Fruit fly (Drosophila melanogaster) whole organism, embryonic: ENCODE data around the gene CG14326.

Source experiments
- ATbp ChIP-seq: fragments of 200-800 bp; sonication (Bioruptor generic); optimal IDR thresholded peaks from 2 replicates; lab custom pipeline; 2017; ENCODE audit warnings: missing biosample characterization, mild to moderate bottlenecking, missing genetic modification characterization, missing genetic modification reagents
- Abd-B ChIP-seq: fragments of 200-800 bp; sonication (Bioruptor generic); optimal IDR thresholded peaks from 2 replicates; lab custom pipeline; 2018; ENCODE audit warnings: missing biosample characterization, mild to moderate bottlenecking, missing genetic modification characterization, moderate library complexity
- Aef1 ChIP-seq: fragments of 200-800 bp; sonication (Bioruptor generic); IDR thresholded peaks from 3 replicates; pipeline ENCODE4 v1.3.6; 2022; ENCODE audit warnings: missing biosample characterization, missing genetic modification characterization
- Asciz ChIP-seq: fragments of 200-800 bp; sonication (Bioruptor generic); optimal IDR thresholded peaks from 2 replicates; lab custom pipeline; 2017; ENCODE audit warnings: missing biosample characterization, mild to moderate bottlenecking, missing genetic modification characterization, missing genetic modification reagents
- Atf-2 ChIP-seq: fragments of 200-800 bp; sonication (Bioruptor generic); optimal IDR thresholded peaks from 2 replicates; lab custom pipeline; 2016; ENCODE audit warnings: missing biosample characterization, missing genetic modification characterization
- B-H1 ChIP-seq: fragments of 200-800 bp; sonication (Bioruptor generic); IDR thresholded peaks from 3 replicates; pipeline ENCODE4 v1.3.6; 2022; ENCODE audit warnings: missing biosample characterization, missing genetic modification characterization
- CG10267 ChIP-seq: fragments of 200-800 bp; sonication (Bioruptor generic); optimal IDR thresholded peaks from 2 replicates; lab custom pipeline; 2018; ENCODE audit warnings: missing biosample characterization, mild to moderate bottlenecking, missing genetic modification characterization, moderate library complexity
- CG12659 ChIP-seq: fragments of 200-800 bp; sonication (Bioruptor generic); optimal IDR thresholded peaks from 3 replicates; lab custom pipeline; 2017; ENCODE audit warnings: mild to moderate bottlenecking, missing biosample characterization, missing genetic modification reagents, missing genetic modification characterization
- CG14965 ChIP-seq: fragments of 200-800 bp; sonication (Bioruptor generic); optimal IDR thresholded peaks from 2 replicates; lab custom pipeline; 2016; ENCODE audit warnings: missing biosample characterization, missing genetic modification characterization, borderline replicate concordance
- CG15696 ChIP-seq: fragments of 200-800 bp; sonication (Bioruptor generic); optimal IDR thresholded peaks from 2 replicates; lab custom pipeline; 2019; ENCODE audit warnings: missing biosample characterization, mild to moderate bottlenecking, missing genetic modification characterization, moderate library complexity
- CG1603 ChIP-seq: fragments of 200-800 bp; sonication (Bioruptor generic); optimal IDR thresholded peaks from 2 replicates; lab custom pipeline; 2019; ENCODE audit warnings: missing biosample characterization, mild to moderate bottlenecking, missing genetic modification characterization, moderate library complexity
- CG1832 ChIP-seq: fragments of 200-800 bp; sonication (Bioruptor generic); optimal IDR thresholded peaks from 2 replicates; lab custom pipeline; 2017; ENCODE audit warnings: missing biosample characterization, mild to moderate bottlenecking, missing genetic modification characterization, inconsistent platforms
- CG2116 ChIP-seq: fragments of 200-800 bp; sonication (Bioruptor generic); optimal IDR thresholded peaks from 3 replicates; lab custom pipeline; 2018; ENCODE audit warnings: missing biosample characterization, mild to moderate bottlenecking, missing genetic modification characterization
- CG30403 ChIP-seq: fragments of 200-800 bp; sonication (Bioruptor generic); optimal IDR thresholded peaks from 3 replicates; lab custom pipeline; 2016; ENCODE audit warnings: missing biosample characterization, missing genetic modification characterization
- CG33557 ChIP-seq: fragments of 200-800 bp; sonication (Bioruptor generic); optimal IDR thresholded peaks from 2 replicates; lab custom pipeline; 2019; ENCODE audit warnings: missing biosample characterization, mild to moderate bottlenecking, missing genetic modification characterization, moderate library complexity
- CG3407 ChIP-seq: fragments of 200-800 bp; sonication (Bioruptor generic); optimal IDR thresholded peaks from 2 replicates; lab custom pipeline; 2018; ENCODE audit warnings: missing biosample characterization, mild to moderate bottlenecking, missing genetic modification characterization
- CG3995 ChIP-seq: fragments of 200-800 bp; sonication (Bioruptor generic); optimal IDR thresholded peaks from 3 replicates; lab custom pipeline; 2016; ENCODE audit warnings: missing biosample characterization, missing genetic modification characterization
- CG6175 ChIP-seq: fragments of 200-800 bp; sonication (Bioruptor generic); IDR thresholded peaks from 3 replicates; pipeline ENCODE4 v1.3.6; 2022; ENCODE audit warnings: missing biosample characterization, missing genetic modification characterization
- CG6654 ChIP-seq: fragments of 200-800 bp; sonication (Bioruptor generic); optimal IDR thresholded peaks from 2 replicates; lab custom pipeline; 2017; ENCODE audit warnings: missing biosample characterization, mild to moderate bottlenecking, missing genetic modification characterization
- CG7556 ChIP-seq: fragments of 200-800 bp; sonication (Bioruptor generic); optimal IDR thresholded peaks from 2 replicates; lab custom pipeline; 2017; ENCODE audit warnings: missing biosample characterization, mild to moderate bottlenecking, missing genetic modification characterization
- CG7745 ChIP-seq: fragments of 200-800 bp; sonication (Bioruptor generic); optimal IDR thresholded peaks from 2 replicates; lab custom pipeline; 2018; ENCODE audit warnings: missing biosample characterization, mild to moderate bottlenecking, missing genetic modification characterization, moderate library complexity
- CG8924 ChIP-seq: fragments of 200-800 bp; optimal IDR thresholded peaks from 3 replicates; lab custom pipeline; 2019; ENCODE audit warnings: missing biosample characterization, mild to moderate bottlenecking, missing genetic modification characterization, moderate library complexity
- CoRest ChIP-seq: fragments of 200-800 bp; sonication (Bioruptor generic); optimal IDR thresholded peaks from 3 replicates; lab custom pipeline; 2018; ENCODE audit warnings: missing biosample characterization, mild to moderate bottlenecking, missing genetic modification characterization, moderate library complexity
- D19A ChIP-seq: fragments of 200-800 bp; optimal IDR thresholded peaks from 3 replicates; lab custom pipeline; 2019; ENCODE audit warnings: missing biosample characterization, mild to moderate bottlenecking, missing genetic modification characterization, moderate library complexity
- Dip3 ChIP-seq: fragments of 200-800 bp; sonication (Bioruptor generic); optimal IDR thresholded peaks from 3 replicates; lab custom pipeline; 2016; ENCODE audit warnings: missing biosample characterization, missing genetic modification characterization
- Dll ChIP-seq: fragments of 200-800 bp; sonication (Bioruptor generic); IDR thresholded peaks from 4 replicates; pipeline ENCODE4 v1.3.6; 2022; ENCODE audit warnings: missing biosample characterization, missing genetic modification characterization; ENCODE audit not compliant: partially characterized antibody
- Doc2 ChIP-seq: fragments of 200-800 bp; sonication (Bioruptor generic); IDR thresholded peaks from 2 replicates; pipeline ENCODE4 v1.3.6; 2022; ENCODE audit warnings: missing biosample characterization, missing genetic modification characterization
- Fer1 ChIP-seq: fragments of 200-800 bp; sonication (Bioruptor generic); optimal IDR thresholded peaks from 2 replicates; lab custom pipeline; 2017; ENCODE audit warnings: missing biosample characterization, mild to moderate bottlenecking, missing genetic modification characterization
- H2.0 ChIP-seq: fragments of 200-800 bp; sonication (Bioruptor generic); IDR thresholded peaks from 2 replicates; pipeline ENCODE4 v1.3.6; 2022; ENCODE audit warnings: missing biosample characterization, missing genetic modification characterization
- Kr ChIP-seq: fragments of 200-800 bp; sonication (Bioruptor generic); optimal IDR thresholded peaks from 2 replicates; lab custom pipeline; 2017; ENCODE audit warnings: missing biosample characterization, mild to moderate bottlenecking, missing genetic modification characterization
- Oli ChIP-seq: fragments of 200-800 bp; sonication (Bioruptor generic); optimal IDR thresholded peaks from 2 replicates; lab custom pipeline; 2018; ENCODE audit warnings: missing biosample characterization, mild to moderate bottlenecking, missing genetic modification characterization, moderate library complexity
- Trl ChIP-seq, 3 experiments: fragments of >200 bp in 2 of 3; fragments of 200-800 bp in 1 of 3; sonication (Bioruptor generic) in 1 of 3; optimal IDR thresholded peaks; 2 replicates in 1 of 3; 3 replicates in 2 of 3; lab custom pipeline; 2016 to 2017; ENCODE audit warnings: missing biosample characterization in 1 of 3, missing genetic modification characterization in 1 of 3
- Xrp1 ChIP-seq: fragments of 200-800 bp; sonication (Bioruptor generic); IDR thresholded peaks from 2 replicates; pipeline ENCODE4 v1.3.6; 2022; ENCODE audit warnings: missing biosample characterization, missing genetic modification characterization
- ab ChIP-seq: fragments of 200-800 bp; sonication (Bioruptor generic); optimal IDR thresholded peaks from 2 replicates; lab custom pipeline; 2016; ENCODE audit warnings: missing biosample characterization, missing genetic modification characterization
- ac ChIP-seq: fragments of 200-800 bp; sonication (Bioruptor generic); optimal IDR thresholded peaks from 3 replicates; lab custom pipeline; 2017; ENCODE audit warnings: missing biosample characterization, mild to moderate bottlenecking, missing genetic modification characterization
- caup ChIP-seq: fragments of 200-800 bp; sonication (Bioruptor generic); optimal IDR thresholded peaks from 3 replicates; lab custom pipeline; 2017; ENCODE audit warnings: missing biosample characterization, mild to moderate bottlenecking, missing genetic modification characterization, moderate library complexity; ENCODE audit not compliant: severe bottlenecking
- chm ChIP-seq: fragments of 200-800 bp; sonication (Bioruptor generic); IDR thresholded peaks from 2 replicates; pipeline ENCODE4 v1.3.6; 2022; ENCODE audit warnings: missing biosample characterization, missing genetic modification characterization
- croc ChIP-seq: fragments of 200-800 bp; sonication (Bioruptor generic); conservative IDR thresholded peaks from 3 replicates; pipeline ENCODE4 v1.3.6; 2022; ENCODE audit warnings: missing biosample characterization, missing genetic modification characterization
- dm ChIP-seq: fragments of 200-800 bp; sonication (Bioruptor generic); optimal IDR thresholded peaks from 3 replicates; lab custom pipeline; 2016; ENCODE audit warnings: missing biosample characterization, missing genetic modification characterization
- gcm ChIP-seq: fragments of 200-800 bp; sonication (Bioruptor generic); optimal IDR thresholded peaks from 2 replicates; lab custom pipeline; 2019; ENCODE audit warnings: missing biosample characterization, mild to moderate bottlenecking, missing genetic modification characterization, moderate library complexity
- gt ChIP-seq: fragments of 200-800 bp; sonication (Bioruptor generic); IDR thresholded peaks from 2 replicates; pipeline ENCODE4 v1.3.6; 2022; ENCODE audit warnings: missing biosample characterization, missing genetic modification characterization
- pnt ChIP-seq: fragments of 200-800 bp; sonication (Bioruptor generic); optimal IDR thresholded peaks from 3 replicates; lab custom pipeline; 2016; ENCODE audit warnings: missing biosample characterization, missing genetic modification characterization
- pros ChIP-seq: fragments of 200-800 bp; sonication (Bioruptor generic); optimal IDR thresholded peaks from 3 replicates; lab custom pipeline; 2019; ENCODE audit warnings: missing biosample characterization, mild to moderate bottlenecking, missing genetic modification characterization, moderate library complexity
- scrt ChIP-seq: fragments of 200-800 bp; sonication (Bioruptor generic); optimal IDR thresholded peaks from 2 replicates; lab custom pipeline; 2018; ENCODE audit warnings: missing biosample characterization, mild to moderate bottlenecking, missing genetic modification characterization, moderate library complexity
- sob ChIP-seq: fragments of 200-800 bp; sonication (Bioruptor generic); IDR thresholded peaks from 2 replicates; pipeline ENCODE4 v1.3.6; 2022; ENCODE audit warnings: missing biosample characterization, missing genetic modification characterization
- tna ChIP-seq: fragments of 200-800 bp; sonication (Bioruptor generic); IDR thresholded peaks from 2 replicates; pipeline ENCODE4 v1.3.6; 2022; ENCODE audit warnings: missing biosample characterization, missing genetic modification characterization; ENCODE audit not compliant: partially characterized antibody
- trh ChIP-seq: fragments of 200-800 bp; sonication (Bioruptor generic); optimal IDR thresholded peaks from 2 replicates; lab custom pipeline; 2016; ENCODE audit warnings: missing biosample characterization, missing genetic modification characterization
- tx ChIP-seq: fragments of 200-800 bp; sonication (Bioruptor generic); optimal IDR thresholded peaks from 2 replicates; lab custom pipeline; 2016; ENCODE audit warnings: missing biosample characterization, missing genetic modification characterization

The CG14326 gene

dm6 chr3R:17583658-17584460 lies 35.0 kb upstream of the CG14326 start (continued):
- TF ChIP-seq CG12659 (peak; percentile 0), CG7556 (GFP tag; lab: Kevin White, UChicago) (peak; percentile 42), ac (GFP tag; lab: Kevin White, UChicago) (no peak), Dll (GFP tag; lab: Robert Waterston, UW) (no peak), Trl (optimal IDR thresholded peaks at IDR 0.05; lab: Kevin White, UChicago) (no peak), Trl (GFP tag; optimal IDR thresholded peaks at IDR 0.05; lab: Kevin White, UChicago) (peak; percentile 4), caup (GFP tag; lab: Kevin White, UChicago) (no peak), trh (GFP tag; lab: Kevin White, UChicago) (no peak), CG7745 (tag; lab: Kevin White, UChicago) (no peak), ab (GFP tag; lab: Kevin White, UChicago) (no peak), dm (GFP tag; lab: Kevin White, UChicago) (no peak), pnt (GFP tag; lab: Kevin White, UChicago) (peak; percentile 21), CG14965 (GFP tag; lab: Kevin White, UChicago) (no peak), sob (no peak), Aef1 (GFP tag; lab: Robert Waterston, UW) (no peak), Atf-2 (peak; percentile 25), CG3407 (peak; percentile 24), B-H1 (GFP tag; lab: Robert Waterston, UW) (no peak), ATbp (GFP tag; lab: Kevin White, UChicago) (peak; percentile 8), CG33557 (GFP tag; lab: Kevin White, UChicago) (peak; percentile 67), CG15696 (peak; percentile 60), CG1603 (tag; lab: Kevin White, UChicago) (peak; percentile 60), croc (GFP tag; lab: Robert Waterston, UW) (peak; percentile 55), CG3995 (GFP tag; lab: Kevin White, UChicago) (no peak), Kr (GFP tag; lab: Kevin White, UChicago) (no peak), gt (GFP tag; lab: Robert Waterston, UW) (no peak), pros (GFP tag; lab: Kevin White, UChicago) (peak; percentile 95), CG2116 (GFP tag; lab: Kevin White, UChicago) (no peak), CoRest (peak; percentile 51), Dip3 (GFP tag; lab: Kevin White, UChicago) (no peak), CG10267 (peak; percentile 58), Abd-B (GFP tag; lab: Kevin White, UChicago) (no peak), scrt (no peak), Oli (peak; percentile 58), tna (GFP tag; lab: Robert Waterston, UW) (no peak), Doc2 (GFP tag; lab: Robert Waterston, UW) (no peak), Fer1 (GFP tag; lab: Kevin White, UChicago) (no peak), tx (GFP tag; lab: Kevin White, UChicago) (no peak), CG1832 (GFP tag; lab: Kevin White, UChicago) (no peak), D19A (tag; lab: Kevin White, UChicago) (peak; percentile 59), chm (GFP tag; lab: Robert Waterston, UW) (no peak; the same call in 1 of the 2 replicates), CG6175 (GFP tag; lab: Robert Waterston, UW) (no peak), gcm (GFP tag; lab: Kevin White, UChicago) (peak; percentile 15), CG30403 (peak; percentile 46), CG8924 (peak; percentile 64), H2.0 (GFP tag; lab: Robert Waterston, UW) (no peak), CG6654 (GFP tag; lab: Kevin White, UChicago) (no peak), Asciz (peak; percentile 44), Xrp1 (GFP tag; lab: Robert Waterston, UW) (peak; percentile 82)
